Worm (Caenorhabditis elegans): ENCODE results near the gene K07H8.8.

DNA sequence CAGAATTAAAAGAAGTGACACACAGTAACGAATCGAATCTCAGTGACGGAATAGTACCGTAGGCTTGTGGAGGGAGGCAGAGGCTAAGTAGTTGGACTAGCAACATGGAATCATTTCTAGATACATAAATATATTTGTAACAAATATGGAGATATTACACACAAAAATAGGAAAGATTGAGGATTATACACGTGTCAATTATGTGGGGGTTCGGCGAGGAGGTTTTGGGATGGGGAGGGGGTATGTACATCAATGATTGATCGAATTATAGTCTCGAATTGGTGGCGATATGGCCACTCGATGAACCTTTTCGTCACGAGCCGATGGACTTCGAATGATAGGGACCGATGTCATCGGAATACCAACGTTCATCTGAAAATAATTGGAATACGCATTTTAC lies 39.2 kb upstream of the K07H8.8 start:
- TF ChIP-seq flt-1 (GFP tag; IDR thresholded peaks at IDR 0.05) (no peak), tab-1 (GFP tag; IDR thresholded peaks at IDR 0.05) (no peak), med-1 (GFP tag; optimal IDR thresholded peaks at IDR 0.05; ENCODE audit: insufficient read depth) (no peak), cog-1 (tag; optimal IDR thresholded peaks at IDR 0.05) (no peak), ztf-29 (GFP tag; IDR thresholded peaks at IDR 0.05) (no peak), ref-1 (GFP tag; conservative IDR thresholded peaks at IDR 0.05) (no peak), klf-2 (GFP tag; conservative IDR thresholded peaks at IDR 0.05) (no peak), T22C8.4 (GFP tag; IDR thresholded peaks at IDR 0.05) (no peak), ztf-23 (GFP tag; IDR thresholded peaks at IDR 0.05) (no peak)
